Fruit fly (Drosophila melanogaster) whole organism, embryonic: ENCODE data around the gene CG13113.

Source experiments
- BEAF-32 ChIP-seq: fragments of 200-800 bp; sonication (Bioruptor generic); optimal IDR thresholded peaks from 3 replicates; lab custom pipeline; 2017; ENCODE audit warnings: missing biosample characterization, missing genetic modification characterization, mild to moderate bottlenecking, moderate library complexity, missing genetic modification reagents
- CG10462 ChIP-seq: fragments of 200-800 bp; sonication (Bioruptor generic); optimal IDR thresholded peaks from 2 replicates; lab custom pipeline; 2016; ENCODE audit warnings: missing biosample characterization, missing genetic modification characterization
- CG12659 ChIP-seq: fragments of 200-800 bp; sonication (Bioruptor generic); optimal IDR thresholded peaks from 3 replicates; lab custom pipeline; 2017; ENCODE audit warnings: mild to moderate bottlenecking, missing biosample characterization, missing genetic modification reagents, missing genetic modification characterization
- CG13287 ChIP-seq: fragments of 200-800 bp; sonication (Bioruptor generic); IDR thresholded peaks from 2 replicates; pipeline ENCODE4 v1.3.6; 2022; ENCODE audit warnings: missing biosample characterization, missing genetic modification characterization; ENCODE audit not compliant: partially characterized antibody
- CG15514 ChIP-seq: fragments of 200-800 bp; sonication (Bioruptor generic); optimal IDR thresholded peaks from 3 replicates; lab custom pipeline; 2017; ENCODE audit warnings: missing biosample characterization, missing genetic modification characterization, mild to moderate bottlenecking, moderate library complexity, missing genetic modification reagents
- CG17328 ChIP-seq: fragments of 200-800 bp; sonication (Bioruptor generic); IDR thresholded peaks from 2 replicates; pipeline ENCODE4 v1.3.6; 2022; ENCODE audit warnings: missing biosample characterization, missing genetic modification characterization
- CG17359 ChIP-seq: fragments of 200-800 bp; sonication (Bioruptor generic); optimal IDR thresholded peaks from 3 replicates; lab custom pipeline; 2018; ENCODE audit warnings: missing biosample characterization, mild to moderate bottlenecking, missing genetic modification characterization, moderate library complexity
- CG17829 ChIP-seq: fragments of 200-800 bp; optimal IDR thresholded peaks from 2 replicates; lab custom pipeline; 2019; ENCODE audit warnings: missing biosample characterization, mild to moderate bottlenecking, missing genetic modification characterization, moderate library complexity
- CG2120 ChIP-seq: fragments of 200-800 bp; sonication (Bioruptor generic); optimal IDR thresholded peaks from 3 replicates; lab custom pipeline; 2016; ENCODE audit warnings: missing biosample characterization, missing genetic modification characterization
- CG2202 ChIP-seq: fragments of 200-800 bp; sonication (Bioruptor generic); optimal IDR thresholded peaks from 2 replicates; lab custom pipeline; 2018; ENCODE audit warnings: missing biosample characterization, mild to moderate bottlenecking, missing genetic modification characterization
- CG3163 ChIP-seq: fragments of 200-800 bp; sonication (Bioruptor generic); optimal IDR thresholded peaks from 3 replicates; lab custom pipeline; 2016; ENCODE audit warnings: missing biosample characterization, missing genetic modification characterization
- CG4328 ChIP-seq: fragments of 200-800 bp; sonication (Bioruptor generic); optimal IDR thresholded peaks from 3 replicates; lab custom pipeline; 2017; ENCODE audit warnings: missing biosample characterization, missing genetic modification reagents, missing genetic modification characterization
- CG4854 ChIP-seq: fragments of 200-800 bp; sonication (Bioruptor generic); optimal IDR thresholded peaks from 2 replicates; lab custom pipeline; 2016; ENCODE audit warnings: missing biosample characterization, missing genetic modification characterization, inconsistent platforms
- CG6791 ChIP-seq: fragments of 200-800 bp; sonication (Bioruptor generic); IDR thresholded peaks from 3 replicates; pipeline ENCODE4 v1.3.6; 2022; ENCODE audit warnings: missing biosample characterization, missing genetic modification characterization; ENCODE audit not compliant: partially characterized antibody
- CG7928 ChIP-seq: fragments of 200-800 bp; sonication (Bioruptor generic); optimal IDR thresholded peaks from 2 replicates; lab custom pipeline; 2017; ENCODE audit warnings: missing biosample characterization, mild to moderate bottlenecking, missing genetic modification characterization
- CG9797 ChIP-seq: fragments of 200-800 bp; sonication (Bioruptor generic); optimal IDR thresholded peaks from 3 replicates; lab custom pipeline; 2018; ENCODE audit warnings: missing biosample characterization, mild to moderate bottlenecking, missing genetic modification characterization
- CTCF ChIP-seq: fragments of 200-800 bp; sonication (Bioruptor generic); optimal IDR thresholded peaks from 2 replicates; lab custom pipeline; 2017; ENCODE audit warnings: missing biosample characterization, mild to moderate bottlenecking, missing genetic modification characterization, moderate library complexity
- Dek ChIP-seq: fragments of 200-800 bp; sonication (Bioruptor generic); optimal IDR thresholded peaks from 3 replicates; lab custom pipeline; 2019; ENCODE audit warnings: missing biosample characterization, mild to moderate bottlenecking, missing genetic modification characterization, moderate library complexity
- Dp ChIP-seq: fragments of 200-800 bp; sonication (Bioruptor generic); optimal IDR thresholded peaks from 2 replicates; lab custom pipeline; 2018; ENCODE audit warnings: missing biosample characterization, mild to moderate bottlenecking, missing genetic modification characterization, moderate library complexity
- Dref ChIP-seq: fragments of 200-800 bp; sonication (Bioruptor generic); IDR thresholded peaks from 2 replicates; pipeline ENCODE4 v1.3.6; 2022; ENCODE audit warnings: missing biosample characterization, missing genetic modification characterization
- E2f2 ChIP-seq: fragments of 200-800 bp; sonication (Bioruptor generic); IDR thresholded peaks from 2 replicates; pipeline ENCODE4 v1.3.6; 2022; ENCODE audit warnings: missing biosample characterization, missing genetic modification characterization
- Ets97D ChIP-seq: fragments of 200-800 bp; sonication (Bioruptor generic); optimal IDR thresholded peaks from 3 replicates; lab custom pipeline; 2016; ENCODE audit warnings: missing biosample characterization, missing genetic modification characterization
- GATAe ChIP-seq: fragments of 200-800 bp; sonication (Bioruptor generic); conservative IDR thresholded peaks from 2 replicates; pipeline ENCODE4 v1.3.6; 2022; ENCODE audit warnings: missing biosample characterization, missing genetic modification characterization
- HmgD ChIP-seq: fragments of 200-800 bp; sonication (Bioruptor generic); optimal IDR thresholded peaks from 3 replicates; lab custom pipeline; 2016; ENCODE audit warnings: missing biosample characterization, missing genetic modification characterization
- Lhr ChIP-seq: fragments of 200-800 bp; sonication (Bioruptor generic); optimal IDR thresholded peaks from 3 replicates; lab custom pipeline; 2017; ENCODE audit warnings: mild to moderate bottlenecking, missing biosample characterization, missing genetic modification reagents, missing genetic modification characterization
- MESR4 ChIP-seq: fragments of 200-800 bp; sonication (Bioruptor generic); optimal IDR thresholded peaks from 2 replicates; lab custom pipeline; 2018; ENCODE audit warnings: missing biosample characterization, mild to moderate bottlenecking, missing genetic modification characterization, moderate library complexity
- Med ChIP-seq: fragments of 200-800 bp; sonication (Bioruptor generic); peaks from one replicate; lab custom pipeline; 2016; ENCODE audit warnings: missing biosample characterization, missing genetic modification characterization, mild to moderate bottlenecking, inconsistent platforms, moderate library complexity
- Mrtf ChIP-seq: fragments of 200-800 bp; sonication (Bioruptor generic); IDR thresholded peaks from 3 replicates; pipeline ENCODE4 v1.3.6; 2022; ENCODE audit warnings: missing biosample characterization, missing genetic modification characterization
- Myb ChIP-seq: fragments of 200-800 bp; sonication (Bioruptor generic); optimal IDR thresholded peaks from 2 replicates; lab custom pipeline; 2016; ENCODE audit warnings: missing biosample characterization, missing genetic modification characterization
- NK7.1 ChIP-seq: fragments of 200-800 bp; sonication (Bioruptor generic); optimal IDR thresholded peaks from 3 replicates; lab custom pipeline; 2016; ENCODE audit warnings: missing biosample characterization, missing genetic modification characterization
- Rfx ChIP-seq: fragments of 200-800 bp; sonication (Bioruptor generic); IDR thresholded peaks from 2 replicates; pipeline ENCODE4 v1.3.6; 2022; ENCODE audit warnings: missing biosample characterization, missing genetic modification characterization
- Sry-δ ChIP-seq: fragments of 200-800 bp; sonication (Bioruptor generic); optimal IDR thresholded peaks from 2 replicates; lab custom pipeline; 2016; ENCODE audit warnings: missing biosample characterization, missing genetic modification characterization
- aop ChIP-seq: fragments of 200-800 bp; sonication (Bioruptor generic); IDR thresholded peaks from 2 replicates; pipeline ENCODE4 v1.3.6; 2022; ENCODE audit warnings: missing biosample characterization, missing genetic modification characterization
- crc ChIP-seq: fragments of 200-800 bp; sonication (Bioruptor generic); optimal IDR thresholded peaks from 2 replicates; lab custom pipeline; 2016; ENCODE audit warnings: missing biosample characterization, missing genetic modification characterization
- dan ChIP-seq: fragments of 200-800 bp; sonication (Bioruptor generic); IDR thresholded peaks from 2 replicates; pipeline ENCODE4 v1.3.6; 2022; ENCODE audit warnings: missing biosample characterization, missing genetic modification characterization
- exex ChIP-seq: fragments of 200-800 bp; sonication (Bioruptor generic); optimal IDR thresholded peaks from 4 replicates; lab custom pipeline; 2018; ENCODE audit warnings: missing biosample characterization, mild to moderate bottlenecking, missing genetic modification characterization, moderate library complexity
- gfzf ChIP-seq: fragments of 200-800 bp; sonication (Bioruptor generic); optimal IDR thresholded peaks from 2 replicates; lab custom pipeline; 2016; ENCODE audit warnings: missing biosample characterization, mild to moderate bottlenecking, missing genetic modification characterization, moderate library complexity
- hth ChIP-seq: fragments of >200 bp; optimal IDR thresholded peaks from 2 replicates; lab custom pipeline; 2017; ENCODE audit warnings: inconsistent platforms
- jigr1 ChIP-seq: fragments of 200-800 bp; sonication (Bioruptor generic); IDR thresholded peaks from 3 replicates; pipeline ENCODE4 v1.3.6; 2022; ENCODE audit warnings: missing biosample characterization, missing genetic modification characterization
- kni ChIP-seq: fragments of 200-800 bp; sonication (Bioruptor generic); optimal IDR thresholded peaks from 3 replicates; lab custom pipeline; 2017; ENCODE audit warnings: mild to moderate bottlenecking, missing biosample characterization, missing genetic modification reagents, missing genetic modification characterization
- nom ChIP-seq: fragments of 200-800 bp; sonication (Bioruptor generic); optimal IDR thresholded peaks from 2 replicates; lab custom pipeline; 2017; ENCODE audit warnings: missing biosample characterization, missing genetic modification characterization, mild to moderate bottlenecking, moderate library complexity, missing genetic modification reagents
- onecut ChIP-seq: fragments of 200-800 bp; sonication (Bioruptor generic); IDR thresholded peaks from 2 replicates; pipeline ENCODE4 v1.3.6; 2022; ENCODE audit warnings: missing biosample characterization, missing genetic modification characterization
- otp ChIP-seq: fragments of 200-800 bp; sonication (Bioruptor generic); IDR thresholded peaks from 3 replicates; pipeline ENCODE4, ENCODE4 v1.3.6; 2022; ENCODE audit warnings: missing biosample characterization, missing genetic modification characterization
- pita ChIP-seq: fragments of 200-800 bp; sonication (Bioruptor generic); optimal IDR thresholded peaks from 2 replicates; lab custom pipeline; 2017; ENCODE audit warnings: missing biosample characterization, mild to moderate bottlenecking, missing genetic modification characterization
- pzg ChIP-seq: fragments of 200-800 bp; sonication (Bioruptor generic); optimal IDR thresholded peaks from 3 replicates; lab custom pipeline; 2018; ENCODE audit warnings: missing biosample characterization, mild to moderate bottlenecking, missing genetic modification characterization, moderate library complexity
- ranshi ChIP-seq: fragments of 200-800 bp; sonication (Bioruptor generic); IDR thresholded peaks from 2 replicates; pipeline ENCODE4 v1.3.6; 2022; ENCODE audit warnings: missing biosample characterization, missing genetic modification characterization
- sens ChIP-seq: fragments of 200-800 bp; sonication (Bioruptor generic); peaks from one replicate; lab custom pipeline; 2016; ENCODE audit warnings: missing biosample characterization, missing genetic modification characterization
- sr ChIP-seq: fragments of 200-800 bp; sonication (Bioruptor generic); IDR thresholded peaks from 3 replicates; pipeline ENCODE4 v1.3.6; 2022; ENCODE audit warnings: missing biosample characterization, missing genetic modification characterization
- stwl ChIP-seq: fragments of 200-800 bp; sonication (Bioruptor generic); optimal IDR thresholded peaks from 3 replicates; lab custom pipeline; 2018; ENCODE audit warnings: missing biosample characterization, mild to moderate bottlenecking, missing genetic modification characterization, moderate library complexity
- vnd ChIP-seq: fragments of 200-800 bp; sonication (Bioruptor generic); IDR thresholded peaks from 3 replicates; pipeline ENCODE4 v1.3.6; 2022; ENCODE audit warnings: missing biosample characterization, missing genetic modification characterization; ENCODE audit not compliant: partially characterized antibody
- zfh2 ChIP-seq: fragments of 200-800 bp; sonication (Bioruptor generic); optimal IDR thresholded peaks from 2 replicates; lab custom pipeline; 2016; ENCODE audit warnings: missing biosample characterization, missing genetic modification characterization

The CG13113 gene

DNA sequence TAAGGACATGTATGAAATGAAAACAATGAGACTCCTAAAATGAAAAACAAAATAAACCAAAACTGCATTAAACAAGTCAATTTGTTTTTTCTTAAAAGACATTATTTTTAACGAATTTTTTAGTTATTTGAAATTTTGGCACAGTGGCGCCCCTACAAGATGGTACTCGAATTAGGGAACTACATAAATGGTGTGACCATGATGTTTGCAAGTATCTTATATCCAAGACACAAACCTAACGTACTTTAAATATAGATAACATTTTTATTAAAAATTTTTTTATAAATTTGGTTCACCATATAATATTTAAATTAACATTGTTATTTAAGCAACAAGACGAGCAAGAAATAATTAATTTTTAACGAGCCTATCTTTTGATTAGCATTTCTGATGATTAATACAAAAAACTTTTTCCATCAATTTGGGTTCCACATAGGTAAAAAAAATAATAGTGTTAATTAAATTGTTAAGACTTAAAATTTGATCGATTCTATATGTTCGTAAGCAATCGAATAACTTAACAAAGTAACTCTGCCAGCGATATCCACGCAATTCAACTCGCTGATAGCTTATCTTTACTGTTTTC is 3.9 kb upstream of the CG13113 start, which contains the start of gene CG17855:
CG17855 (plus strand) TSS at position 536 of the 586 bp plus-strand sequence.
- TF ChIP-seq Dp: peak; percentile 56
- TF ChIP-seq BEAF-32 (GFP tag; lab: Kevin White, UChicago): peak; percentile 21
- no peak for TF ChIP-seq CG2120 (GFP tag; lab: Kevin White, UChicago)
- TF ChIP-seq exex (tag; lab: Kevin White, UChicago): peak; percentile 15
- TF ChIP-seq gfzf (GFP tag; lab: Kevin White, UChicago): peak; percentile 56
- TF ChIP-seq CG15514 (GFP tag; lab: Kevin White, UChicago): peak; percentile 59
- no peak for TF ChIP-seq CG10462 (GFP tag; lab: Kevin White, UChicago)
- peak; percentile 30 for TF ChIP-seq CG9797 (GFP tag; lab: Kevin White, UChicago)
- no peak for TF ChIP-seq CG17328
- TF ChIP-seq sens (GFP tag; lab: Kevin White, UChicago): peak; percentile 14
- peak; percentile 0 for TF ChIP-seq CG17359 (tag; lab: Kevin White, UChicago)
- no peak for TF ChIP-seq aop (GFP tag; lab: Robert Waterston, UW)
- no peak for TF ChIP-seq HmgD (GFP tag; lab: Kevin White, UChicago)
- TF ChIP-seq Sry-δ (GFP tag; lab: Kevin White, UChicago): no peak
- no peak for TF ChIP-seq sr (GFP tag; lab: Robert Waterston, UW)
- peak; percentile 6 for TF ChIP-seq Dek (tag; lab: Kevin White, UChicago)
- TF ChIP-seq crc (GFP tag; lab: Kevin White, UChicago): no peak
- TF ChIP-seq pita (GFP tag; lab: Kevin White, UChicago): peak; percentile 43
- no peak; the same call in 2 of the 3 replicates for TF ChIP-seq jigr1 (GFP tag; lab: Robert Waterston, UW)
- TF ChIP-seq hth: no peak
- TF ChIP-seq Med (GFP tag; lab: Kevin White, UChicago): peak; percentile 69
- TF ChIP-seq vnd (GFP tag; lab: Robert Waterston, UW): no peak
- TF ChIP-seq CG2202 (tag; lab: Kevin White, UChicago): no peak
- TF ChIP-seq MESR4 (GFP tag; lab: Kevin White, UChicago): no peak
- TF ChIP-seq stwl (tag; lab: Kevin White, UChicago): peak; percentile 90
- TF ChIP-seq zfh2 (GFP tag; lab: Kevin White, UChicago): no peak
- TF ChIP-seq CG4854 (GFP tag; lab: Kevin White, UChicago): no peak
- TF ChIP-seq E2f2 (GFP tag; lab: Robert Waterston, UW): peak; percentile 63
- peak; percentile 15 for TF ChIP-seq Ets97D (GFP tag; lab: Kevin White, UChicago)
- TF ChIP-seq Mrtf (GFP tag; lab: Robert Waterston, UW): no peak
- no peak for TF ChIP-seq kni
- TF ChIP-seq Lhr (GFP tag; lab: Kevin White, UChicago): peak; percentile 5
- peak; percentile 31 for TF ChIP-seq CG12659 (GFP tag; lab: Kevin White, UChicago)
- TF ChIP-seq Myb (GFP tag; lab: Kevin White, UChicago): peak; percentile 81
- no peak for TF ChIP-seq CG6791 (GFP tag; lab: Robert Waterston, UW)
- TF ChIP-seq CG13287: peak; percentile 33; the same call in 1 of the 2 replicates
- no peak for TF ChIP-seq CG7928 (GFP tag; lab: Kevin White, UChicago)
- no peak for TF ChIP-seq NK7.1 (GFP tag; lab: Kevin White, UChicago)
- TF ChIP-seq GATAe (GFP tag; lab: Robert Waterston, UW): 0 out of 2 replicates have a peak, but pooled peaks have one; percentile 14
- no peak for TF ChIP-seq nom (GFP tag; lab: Kevin White, UChicago)
- no peak for TF ChIP-seq otp
- TF ChIP-seq CG4328: no peak
- TF ChIP-seq CTCF (GFP tag; lab: Kevin White, UChicago): peak; percentile 95
- peak; percentile 32; the same call in 1 of the 2 replicates for TF ChIP-seq Rfx
- peak; percentile 43 for TF ChIP-seq Dref (GFP tag; lab: Robert Waterston, UW)
- peak; percentile 42 for TF ChIP-seq CG17829 (tag; lab: Kevin White, UChicago)
- TF ChIP-seq onecut (GFP tag; lab: Robert Waterston, UW): no peak
- peak; percentile 39 for TF ChIP-seq pzg (GFP tag; lab: Kevin White, UChicago)
- TF ChIP-seq ranshi (GFP tag; lab: Robert Waterston, UW): no peak
- no peak for TF ChIP-seq CG3163 (GFP tag; lab: Kevin White, UChicago)
- no peak for TF ChIP-seq dan
